Worm (Caenorhabditis elegans): ENCODE measurements around the gene F35C5.12.

The F35C5.12 gene

ce11 chrII:12897361-12897760 lies 17.0 kb downstream of the F35C5.12 start:
- TF ChIP-seq eor-1 (tag; optimal IDR thresholded peaks at IDR 0.05) = no peak
- no peak for TF ChIP-seq hmg-11 (tag; optimal IDR thresholded peaks at IDR 0.05)
- TF ChIP-seq unc-62 (GFP tag; optimal IDR thresholded peaks at IDR 0.05) = no peak
- no peak for TF ChIP-seq nhr-11 (tag; optimal IDR thresholded peaks at IDR 0.05)
- no peak for TF ChIP-seq ceh-28 (tag; optimal IDR thresholded peaks at IDR 0.05)
- TF ChIP-seq tbx-2 (tag; optimal IDR thresholded peaks at IDR 0.05) = no peak
- no peak for TF ChIP-seq fos-1 (tag; optimal IDR thresholded peaks at IDR 0.05)
- no peak for TF ChIP-seq aly-2 (tag; optimal IDR thresholded peaks at IDR 0.05)

- no peak for TF ChIP-seq nhr-237 (tag; optimal IDR thresholded peaks at IDR 0.05)
- no peak for TF ChIP-seq egl-27 (tag; optimal IDR thresholded peaks at IDR 0.05)
- no peak for TF ChIP-seq nhr-77 (tag; optimal IDR thresholded peaks at IDR 0.05)
- no peak for TF ChIP-seq lsy-12 (tag; optimal IDR thresholded peaks at IDR 0.05)
- TF ChIP-seq mml-1 (tag; optimal IDR thresholded peaks at IDR 0.05) = no peak
- TF ChIP-seq hmg-11 (tag; optimal IDR thresholded peaks at IDR 0.05) = no peak
- no peak for TF ChIP-seq aly-2 (tag; optimal IDR thresholded peaks at IDR 0.05)
- no peak for TF ChIP-seq daf-12 (tag; optimal IDR thresholded peaks at IDR 0.05)
- TF ChIP-seq lin-39 (tag; optimal IDR thresholded peaks at IDR 0.05) = no peak
- no peak for TF ChIP-seq ztf-4 (tag; optimal IDR thresholded peaks at IDR 0.05)
- TF ChIP-seq nhr-76 (tag; optimal IDR thresholded peaks at IDR 0.05) = no peak
- TF ChIP-seq unc-62 (GFP tag; optimal IDR thresholded peaks at IDR 0.05) = no peak
- no peak for TF ChIP-seq fkh-10 (GFP tag; optimal IDR thresholded peaks at IDR 0.05)
- no peak for TF ChIP-seq mdl-1 (tag; optimal IDR thresholded peaks at IDR 0.05)
- no peak for TF ChIP-seq nhr-12 (tag; optimal IDR thresholded peaks at IDR 0.05)
- TF ChIP-seq ceh-16 (tag; optimal IDR thresholded peaks at IDR 0.05) = no peak
- no peak for TF ChIP-seq nhr-28 (tag; optimal IDR thresholded peaks at IDR 0.05)
Measured at ce11 chrII:12896666-12897065, 17.7 kb downstream of the F35C5.12 start.

ce11 chrII:12895078-12895670 lies 19.2 kb downstream of the F35C5.12 start, which contains the start of the genes clec-62 and clec-63:
Gene clec-62 (minus strand): TSS chrII:12895128.
Gene clec-63 (plus strand): TSS chrII:12895638.
- TF ChIP-seq elt-2 (tag; optimal IDR thresholded peaks at IDR 0.05) (peak; percentile 96), fkh-2 (tag; optimal IDR thresholded peaks at IDR 0.05) (no peak), pha-4 (tag; optimal IDR thresholded peaks at IDR 0.05) (peak; percentile 39), jun-1 (tag; optimal IDR thresholded peaks at IDR 0.05) (peak; percentile 30), snpc-4 (tag; optimal IDR thresholded peaks at IDR 0.05) (no peak), pqm-1 (tag; optimal IDR thresholded peaks at IDR 0.05) (peak; percentile 72), unc-62 (GFP tag; optimal IDR thresholded peaks at IDR 0.05) (no peak), mdl-1 (tag; optimal IDR thresholded peaks at IDR 0.05) (no peak), nfya-1 (tag; optimal IDR thresholded peaks at IDR 0.05; ENCODE audit: insufficient read depth) (no peak), elt-3 (tag; optimal IDR thresholded peaks at IDR 0.05) (no peak), nhr-12 (tag; optimal IDR thresholded peaks at IDR 0.05) (no peak)

DNA sequence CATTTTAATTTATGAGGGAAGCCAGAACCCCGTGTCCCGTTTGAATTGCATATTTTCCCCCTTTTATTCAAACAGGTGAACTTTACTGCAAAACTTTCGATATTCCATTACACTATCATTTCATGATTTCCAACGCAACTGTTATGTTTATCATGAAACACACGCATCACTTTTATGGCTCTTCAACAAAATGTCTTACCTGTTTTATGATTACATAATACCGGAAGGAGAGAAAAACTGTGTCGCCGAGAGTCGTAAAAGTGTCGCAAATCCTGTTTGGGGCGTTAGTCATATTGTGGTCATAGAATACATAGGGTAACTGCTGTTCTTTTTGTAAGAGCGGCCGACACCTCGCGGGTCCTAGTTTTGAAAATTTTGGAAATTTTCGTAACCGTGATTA lies 22.0 kb downstream of the F35C5.12 start:
- TF ChIP-seq elt-2 (tag; optimal IDR thresholded peaks at IDR 0.05) (peak; percentile 57), pqm-1 (tag; optimal IDR thresholded peaks at IDR 0.05) (peak; percentile 18), elt-3 (tag; optimal IDR thresholded peaks at IDR 0.05) (no peak), jun-1 (tag; optimal IDR thresholded peaks at IDR 0.05) (peak; percentile 26), mdl-1 (tag; optimal IDR thresholded peaks at IDR 0.05) (no peak)

DNA sequence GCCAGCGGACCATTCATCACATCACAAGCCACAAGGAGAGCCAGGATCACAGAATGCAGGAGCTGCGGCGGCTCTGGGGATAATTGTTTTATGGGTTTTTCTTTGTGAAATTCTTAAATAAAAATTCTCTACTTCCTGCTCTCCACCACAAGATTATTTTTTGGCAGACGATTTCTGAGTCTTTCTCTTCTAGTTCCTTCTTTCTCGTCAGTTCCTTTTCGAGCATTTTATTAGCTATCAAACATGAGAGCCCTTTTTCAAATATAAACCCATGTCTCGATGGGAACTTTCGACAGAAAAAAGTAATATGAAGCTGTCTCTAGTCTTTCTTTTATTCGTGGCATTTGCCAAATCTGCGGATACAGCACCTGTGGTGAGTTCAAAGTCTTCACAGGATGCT lies 25.9 kb downstream of the F35C5.12 start, which contains the start of gene F35C5.3:
F35C5.3 (plus strand) TSS at position 301 of the 400 bp plus-strand sequence.
- no peak for TF ChIP-seq nhr-25 (tag; optimal IDR thresholded peaks at IDR 0.05)
- TF ChIP-seq skn-1 (tag; optimal IDR thresholded peaks at IDR 0.05) = no peak
- TF ChIP-seq egl-27 (tag; optimal IDR thresholded peaks at IDR 0.05) = no peak
- no peak for TF ChIP-seq zag-1 (tag; optimal IDR thresholded peaks at IDR 0.05)
- TF ChIP-seq lin-15B (tag; optimal IDR thresholded peaks at IDR 0.05) = no peak
- TF ChIP-seq ztf-4 (tag; optimal IDR thresholded peaks at IDR 0.05) = no peak
- TF ChIP-seq nhr-67 (tag; optimal IDR thresholded peaks at IDR 0.05) = no peak
- no peak for TF ChIP-seq ceh-16 (tag; optimal IDR thresholded peaks at IDR 0.05)
- no peak for TF ChIP-seq nhr-76 (tag; optimal IDR thresholded peaks at IDR 0.05)
- TF ChIP-seq ama-1 (optimal IDR thresholded peaks at IDR 0.05) = no peak
- TF ChIP-seq nhr-237 (tag; optimal IDR thresholded peaks at IDR 0.05) = no peak
